Fruit fly (Drosophila melanogaster) whole organism, embryonic: ENCODE results near the gene Bacc.

Experiments
- CG10431 ChIP-seq: fragments of 200-800 bp; sonication (Bioruptor generic); optimal IDR thresholded peaks from 3 replicates; lab custom pipeline; 2018; ENCODE audit warnings: missing biosample characterization, mild to moderate bottlenecking, missing genetic modification characterization
- CG10654 ChIP-seq: fragments of 200-800 bp; sonication (Bioruptor generic); optimal IDR thresholded peaks from 2 replicates; lab custom pipeline; 2016; ENCODE audit warnings: missing biosample characterization, missing genetic modification characterization
- CG12659 ChIP-seq: fragments of 200-800 bp; sonication (Bioruptor generic); optimal IDR thresholded peaks from 3 replicates; lab custom pipeline; 2017; ENCODE audit warnings: mild to moderate bottlenecking, missing biosample characterization, missing genetic modification reagents, missing genetic modification characterization
- CG14441 ChIP-seq: fragments of 200-800 bp; sonication (Bioruptor generic); IDR thresholded peaks from 2 replicates; pipeline ENCODE4 v1.3.6; 2022; ENCODE audit warnings: missing biosample characterization, missing genetic modification characterization
- CG14860 ChIP-seq: fragments of 200-800 bp; sonication (Bioruptor generic); IDR thresholded peaks from 3 replicates; pipeline ENCODE4 v1.3.6; 2022; ENCODE audit warnings: missing biosample characterization, missing genetic modification characterization; ENCODE audit not compliant: partially characterized antibody
- CG1602 ChIP-seq: fragments of 200-800 bp; sonication (Bioruptor generic); optimal IDR thresholded peaks from 3 replicates; lab custom pipeline; 2016; ENCODE audit warnings: missing biosample characterization, missing genetic modification characterization
- CG16813 ChIP-seq: fragments of 200-800 bp; sonication (Bioruptor generic); IDR thresholded peaks from 3 replicates; pipeline ENCODE4 v1.3.6; 2022; ENCODE audit warnings: missing biosample characterization, missing genetic modification characterization; ENCODE audit not compliant: partially characterized antibody
- CG18011 ChIP-seq: fragments of 200-800 bp; sonication (Bioruptor generic); optimal IDR thresholded peaks from 2 replicates; lab custom pipeline; 2017; ENCODE audit warnings: missing biosample characterization, missing genetic modification characterization, mild to moderate bottlenecking, moderate library complexity, missing genotype
- CG2889 ChIP-seq: fragments of 200-800 bp; sonication (Bioruptor generic); IDR thresholded peaks from 3 replicates; pipeline ENCODE4 v1.3.6; 2022; ENCODE audit warnings: missing biosample characterization, missing genetic modification characterization
- CG3163 ChIP-seq: fragments of 200-800 bp; sonication (Bioruptor generic); optimal IDR thresholded peaks from 3 replicates; lab custom pipeline; 2016; ENCODE audit warnings: missing biosample characterization, missing genetic modification characterization
- CG32532 ChIP-seq: fragments of 200-800 bp; sonication (Bioruptor generic); IDR thresholded peaks from 2 replicates; pipeline ENCODE4 v1.3.6; 2022; ENCODE audit warnings: missing biosample characterization, missing genetic modification characterization
- CG3726 ChIP-seq: fragments of 200-800 bp; sonication (Bioruptor generic); IDR thresholded peaks from 3 replicates; pipeline ENCODE4, ENCODE4 v1.3.6; 2022; ENCODE audit warnings: missing biosample characterization, missing genetic modification characterization
- CG3995 ChIP-seq: fragments of 200-800 bp; sonication (Bioruptor generic); optimal IDR thresholded peaks from 3 replicates; lab custom pipeline; 2016; ENCODE audit warnings: missing biosample characterization, missing genetic modification characterization
- CG42726 ChIP-seq: fragments of 200-800 bp; sonication (Bioruptor generic); IDR thresholded peaks from 2 replicates; pipeline ENCODE4 v1.3.6; 2022; ENCODE audit warnings: missing biosample characterization, missing genetic modification characterization; ENCODE audit not compliant: partially characterized antibody
- CG4360 ChIP-seq: fragments of 200-800 bp; sonication (Bioruptor generic); IDR thresholded peaks from 2 replicates; pipeline ENCODE4 v1.3.6; 2022; ENCODE audit warnings: missing biosample characterization, missing genetic modification characterization
- CG4424 ChIP-seq: fragments of 200-800 bp; sonication (Bioruptor generic); optimal IDR thresholded peaks from 3 replicates; lab custom pipeline; 2016; ENCODE audit warnings: missing biosample characterization, missing genetic modification characterization
- CG9609 ChIP-seq: fragments of 200-800 bp; sonication (Bioruptor generic); optimal IDR thresholded peaks from 3 replicates; lab custom pipeline; 2016; ENCODE audit warnings: missing biosample characterization, missing genetic modification characterization
- CkIIα-i1 ChIP-seq: fragments of 200-800 bp; sonication (Bioruptor generic); IDR thresholded peaks from 2 replicates; pipeline ENCODE4 v1.3.6; 2022; ENCODE audit warnings: missing biosample characterization, missing genetic modification characterization
- CoRest ChIP-seq: fragments of 200-800 bp; sonication (Bioruptor generic); optimal IDR thresholded peaks from 3 replicates; lab custom pipeline; 2018; ENCODE audit warnings: missing biosample characterization, mild to moderate bottlenecking, missing genetic modification characterization, moderate library complexity
- D19A ChIP-seq: fragments of 200-800 bp; optimal IDR thresholded peaks from 3 replicates; lab custom pipeline; 2019; ENCODE audit warnings: missing biosample characterization, mild to moderate bottlenecking, missing genetic modification characterization, moderate library complexity
- D19B ChIP-seq: fragments of 200-800 bp; sonication (Bioruptor generic); optimal IDR thresholded peaks from 2 replicates; lab custom pipeline; 2017; ENCODE audit warnings: missing biosample characterization, mild to moderate bottlenecking, missing genetic modification characterization
- Fer2 ChIP-seq: fragments of 200-800 bp; sonication (Bioruptor generic); optimal IDR thresholded peaks from 2 replicates; lab custom pipeline; 2018; ENCODE audit warnings: missing biosample characterization, mild to moderate bottlenecking, missing genetic modification characterization, moderate library complexity
- HHEX ChIP-seq: fragments of 200-800 bp; sonication (Bioruptor generic); optimal IDR thresholded peaks from 3 replicates; lab custom pipeline; 2017; ENCODE audit warnings: missing biosample characterization, mild to moderate bottlenecking, missing genetic modification characterization, missing genetic modification reagents
- HLH3B ChIP-seq: fragments of 200-800 bp; sonication (Bioruptor generic); IDR thresholded peaks from 2 replicates; pipeline ENCODE4 v1.3.6; 2022; ENCODE audit warnings: missing biosample characterization, missing genetic modification characterization
- HmgZ ChIP-seq: fragments of 200-800 bp; sonication (Bioruptor generic); optimal IDR thresholded peaks from 2 replicates; lab custom pipeline; 2018; ENCODE audit warnings: missing biosample characterization, mild to moderate bottlenecking, missing genetic modification characterization
- Hmx ChIP-seq: fragments of 200-800 bp; sonication (Bioruptor generic); optimal IDR thresholded peaks from 2 replicates; lab custom pipeline; 2016; ENCODE audit warnings: missing biosample characterization, missing genetic modification characterization
- Lhr ChIP-seq: fragments of 200-800 bp; sonication (Bioruptor generic); optimal IDR thresholded peaks from 3 replicates; lab custom pipeline; 2017; ENCODE audit warnings: mild to moderate bottlenecking, missing biosample characterization, missing genetic modification reagents, missing genetic modification characterization
- MTF-1 ChIP-seq: fragments of 200-800 bp; sonication (Bioruptor generic); optimal IDR thresholded peaks from 2 replicates; lab custom pipeline; 2018; ENCODE audit warnings: missing biosample characterization, mild to moderate bottlenecking, missing genetic modification characterization, borderline replicate concordance
- Taf1 ChIP-seq: fragments of 200-800 bp; sonication (Bioruptor generic); IDR thresholded peaks from 2 replicates; pipeline ENCODE4 v1.3.6; 2022; ENCODE audit warnings: missing biosample characterization, missing genetic modification characterization
- Tbp ChIP-seq: fragments of >200 bp; optimal IDR thresholded peaks from 2 replicates; lab custom pipeline; 2018; ENCODE audit warnings: missing biosample characterization, missing genetic modification characterization
- cad ChIP-seq: fragments of >200 bp; optimal IDR thresholded peaks from 2 replicates; lab custom pipeline; 2017; ENCODE audit warnings: missing biosample characterization, missing genetic modification characterization
- cato ChIP-seq: fragments of 200-800 bp; sonication (Bioruptor generic); optimal IDR thresholded peaks from 2 replicates; lab custom pipeline; 2016; ENCODE audit warnings: missing biosample characterization, missing genetic modification characterization, borderline replicate concordance
- dm ChIP-seq: fragments of 200-800 bp; sonication (Bioruptor generic); optimal IDR thresholded peaks from 3 replicates; lab custom pipeline; 2016; ENCODE audit warnings: missing biosample characterization, missing genetic modification characterization
- gt ChIP-seq: fragments of 200-800 bp; sonication (Bioruptor generic); IDR thresholded peaks from 2 replicates; pipeline ENCODE4 v1.3.6; 2022; ENCODE audit warnings: missing biosample characterization, missing genetic modification characterization
- jigr1 ChIP-seq: fragments of 200-800 bp; sonication (Bioruptor generic); IDR thresholded peaks from 3 replicates; pipeline ENCODE4 v1.3.6; 2022; ENCODE audit warnings: missing biosample characterization, missing genetic modification characterization
- kah ChIP-seq: fragments of 200-800 bp; sonication (Bioruptor generic); optimal IDR thresholded peaks from 2 replicates; lab custom pipeline; 2018; ENCODE audit warnings: missing biosample characterization, mild to moderate bottlenecking, missing genetic modification characterization
- kay ChIP-seq: fragments of 200-800 bp; sonication (Bioruptor generic); optimal IDR thresholded peaks from 2 replicates; lab custom pipeline; 2016; ENCODE audit warnings: missing biosample characterization, missing genetic modification characterization
- ken ChIP-seq: fragments of 200-800 bp; sonication (Bioruptor generic); IDR thresholded peaks from 3 replicates; pipeline ENCODE4 v1.3.6; 2022; ENCODE audit warnings: missing biosample characterization, missing genetic modification characterization
- knrl ChIP-seq: fragments of 200-800 bp; sonication (Bioruptor generic); IDR thresholded peaks from 3 replicates; pipeline ENCODE4 v1.3.6; 2022; ENCODE audit warnings: missing biosample characterization, missing genetic modification characterization; ENCODE audit not compliant: partially characterized antibody
- lola ChIP-seq, 3 experiments: fragments of >200 bp in 2 of 3; fragments of 200-800 bp in 1 of 3; sonication (Bioruptor generic) in 1 of 3; optimal IDR thresholded peaks; 2 replicates each; lab custom pipeline; 2017 to 2019; ENCODE audit warnings: missing biosample characterization in 3 of 3, missing genetic modification characterization in 3 of 3, mild to moderate bottlenecking in 1 of 3, moderate library complexity in 1 of 3
- nom ChIP-seq: fragments of 200-800 bp; sonication (Bioruptor generic); optimal IDR thresholded peaks from 2 replicates; lab custom pipeline; 2017; ENCODE audit warnings: missing biosample characterization, missing genetic modification characterization, mild to moderate bottlenecking, moderate library complexity, missing genetic modification reagents
- onecut ChIP-seq: fragments of 200-800 bp; sonication (Bioruptor generic); IDR thresholded peaks from 2 replicates; pipeline ENCODE4 v1.3.6; 2022; ENCODE audit warnings: missing biosample characterization, missing genetic modification characterization
- repo ChIP-seq: fragments of 200-800 bp; sonication (Bioruptor generic); optimal IDR thresholded peaks from 2 replicates; lab custom pipeline; 2016; ENCODE audit warnings: missing biosample characterization, missing genetic modification characterization
- sc ChIP-seq, 3 experiments: fragments of >200 bp in 2 of 3; fragments of 200-800 bp in 1 of 3; sonication (Bioruptor generic) in 1 of 3; optimal IDR thresholded peaks; 2 replicates in 2 of 3; 3 replicates in 1 of 3; lab custom pipeline; 2017; ENCODE audit warnings: mild to moderate bottlenecking in 1 of 3, missing biosample characterization in 1 of 3, missing genetic modification characterization in 1 of 3, missing genetic modification reagents in 1 of 3
- sqz ChIP-seq: fragments of 200-800 bp; sonication (Bioruptor generic); optimal IDR thresholded peaks from 3 replicates; lab custom pipeline; 2018; ENCODE audit warnings: missing biosample characterization, mild to moderate bottlenecking, missing genetic modification characterization
- sug ChIP-seq: fragments of 200-800 bp; optimal IDR thresholded peaks from 2 replicates; lab custom pipeline; 2019; ENCODE audit warnings: missing biosample characterization, mild to moderate bottlenecking, missing genetic modification characterization, moderate library complexity
- tll ChIP-seq, 2 experiments: fragments of 200-800 bp in 1 of 2; fragments of >200 bp in 1 of 2; sonication (Bioruptor generic) in 1 of 2; optimal IDR thresholded peaks; 2 replicates each; lab custom pipeline; 2017 to 2019; ENCODE audit warnings: missing biosample characterization in 2 of 2, missing genetic modification characterization in 2 of 2, mild to moderate bottlenecking in 1 of 2, moderate library complexity in 1 of 2
- trem ChIP-seq: fragments of 200-800 bp; optimal IDR thresholded peaks from 3 replicates; lab custom pipeline; 2019; ENCODE audit warnings: missing biosample characterization, mild to moderate bottlenecking, missing genetic modification characterization, moderate library complexity
- wdn ChIP-seq: fragments of 200-800 bp; sonication (Bioruptor generic); IDR thresholded peaks from 2 replicates; pipeline ENCODE4 v1.3.6; 2022; ENCODE audit warnings: missing biosample characterization, missing genetic modification characterization
- zfh1 ChIP-seq: fragments of 200-800 bp; sonication (Bioruptor generic); IDR thresholded peaks from 3 replicates; pipeline ENCODE4 v1.3.6; 2022; ENCODE audit warnings: missing biosample characterization, missing genetic modification characterization

Gene Bacc

DNA sequence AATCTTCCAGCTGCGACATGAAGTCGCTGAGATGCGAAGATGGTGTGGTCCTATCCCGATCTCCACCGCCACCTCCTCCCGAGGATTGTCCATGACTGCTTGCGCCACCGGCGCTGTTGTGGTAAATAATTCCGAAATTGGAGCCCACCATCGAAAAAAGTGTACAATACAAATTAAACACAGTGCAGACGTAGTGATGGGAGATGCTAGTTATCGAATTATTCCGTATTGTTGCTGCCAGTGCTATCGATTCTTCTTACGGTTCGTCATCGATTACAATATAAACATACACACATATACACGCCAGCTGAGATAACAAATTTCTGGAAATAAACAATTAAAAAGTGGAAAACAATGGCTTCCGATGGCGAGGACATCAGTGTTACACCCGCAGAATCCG, 15.4 kb downstream of the Bacc start, which contains the start of the genes Taf10b and Taf10 (continued):
- no peak for TF ChIP-seq cato (GFP tag; lab: Kevin White, UChicago)
- TF ChIP-seq zfh1 = no peak
- no peak for TF ChIP-seq CG4360
- TF ChIP-seq trem (tag; lab: Kevin White, UChicago) = peak; percentile 69
- TF ChIP-seq CG14860 (GFP tag; lab: Robert Waterston, UW) = peak; percentile 73
- TF ChIP-seq lola (GFP tag; optimal IDR thresholded peaks at IDR 0.05; lab: Kevin White, UChicago) = no peak
- TF ChIP-seq Hmx = no peak
- no peak for TF ChIP-seq CkIIα-i1 (GFP tag; lab: Robert Waterston, UW)
- no peak for TF ChIP-seq CG9609 (GFP tag; lab: Kevin White, UChicago)
- no peak for TF ChIP-seq CG10431 (GFP tag; lab: Kevin White, UChicago)
- TF ChIP-seq CG42726 = peak; percentile 51; the same call in 1 of the 2 replicates
- peak; percentile 47 for TF ChIP-seq D19A (tag; lab: Kevin White, UChicago)
- no peak for TF ChIP-seq HHEX (GFP tag; lab: Kevin White, UChicago)
- TF ChIP-seq HmgZ (tag; lab: Kevin White, UChicago) = peak; percentile 36
- TF ChIP-seq CG2889 = no peak
- 0 out of 2 replicates have a peak, but pooled peaks have one; percentile 24 for TF ChIP-seq HLH3B (GFP tag; lab: Robert Waterston, UW)
- TF ChIP-seq sqz (GFP tag; lab: Kevin White, UChicago) = no peak
- TF ChIP-seq Lhr (GFP tag; lab: Kevin White, UChicago) = no peak
- no peak for TF ChIP-seq gt (GFP tag; lab: Robert Waterston, UW)
- no peak for TF ChIP-seq CG4424 (GFP tag; lab: Kevin White, UChicago)
- TF ChIP-seq Fer2 (tag; lab: Kevin White, UChicago) = no peak
- TF ChIP-seq jigr1 (GFP tag; lab: Robert Waterston, UW) = no peak
- TF ChIP-seq CG16813 (GFP tag; lab: Robert Waterston, UW) = peak; percentile 73
- no peak for TF ChIP-seq CG1602 (GFP tag; lab: Kevin White, UChicago)
- no peak for TF ChIP-seq kay (GFP tag; lab: Kevin White, UChicago)
- peak; percentile 61; the same call in 2 of the 3 replicates for TF ChIP-seq knrl
- TF ChIP-seq CG18011 (GFP tag; lab: Kevin White, UChicago) = no peak
- TF ChIP-seq tll (GFP tag; optimal IDR thresholded peaks at IDR 0.05; lab: Kevin White, UChicago) = no peak
- TF ChIP-seq nom (GFP tag; lab: Kevin White, UChicago) = no peak
- TF ChIP-seq sc (optimal IDR thresholded peaks at IDR 0.05; lab: Kevin White, UChicago) = no peak
- TF ChIP-seq sc (GFP tag; optimal IDR thresholded peaks at IDR 0.05; lab: Kevin White, UChicago) = no peak
- TF ChIP-seq sug = peak; percentile 33
- peak; percentile 3 for TF ChIP-seq kah
- TF ChIP-seq dm = no peak
- no peak for TF ChIP-seq onecut (GFP tag; lab: Robert Waterston, UW)
- no peak for TF ChIP-seq MTF-1 (GFP tag; lab: Kevin White, UChicago)
- TF ChIP-seq CoRest (tag; lab: Kevin White, UChicago) = no peak
- no peak for TF ChIP-seq CG14441 (GFP tag; lab: Robert Waterston, UW)
- TF ChIP-seq CG10654 (GFP tag; lab: Kevin White, UChicago) = no peak
- TF ChIP-seq CG3995 (GFP tag; lab: Kevin White, UChicago) = no peak
- no peak for TF ChIP-seq Tbp (GFP tag; lab: Kevin White, UChicago)
- TF ChIP-seq wdn = no peak
- no peak for TF ChIP-seq cad (GFP tag; lab: Kevin White, UChicago)
- TF ChIP-seq CG3726 = no peak
- no peak for TF ChIP-seq D19B (GFP tag; lab: Kevin White, UChicago)
- TF ChIP-seq CG3163 (GFP tag; lab: Kevin White, UChicago) = no peak
- TF ChIP-seq ken (GFP tag; lab: Robert Waterston, UW) = no peak
- 0 out of 2 replicates have a peak, but pooled peaks have one; percentile 12 for TF ChIP-seq CG32532 (GFP tag; lab: Robert Waterston, UW)
- peak; percentile 66 for TF ChIP-seq CG12659 (GFP tag; lab: Kevin White, UChicago)
- TF ChIP-seq repo (GFP tag; lab: Kevin White, UChicago) = no peak
- TF ChIP-seq Taf1 (GFP tag; lab: Robert Waterston, UW) = no peak
